Fruit fly (Drosophila melanogaster) whole organism, embryonic: ENCODE results near the gene Or83a.

Experiments
- Abd-B ChIP-seq: fragments of 200-800 bp; sonication (Bioruptor generic); optimal IDR thresholded peaks from 2 replicates; lab custom pipeline; 2018; ENCODE audit warnings: missing biosample characterization, mild to moderate bottlenecking, missing genetic modification characterization, moderate library complexity
- CG14014 ChIP-seq: fragments of 200-800 bp; sonication (Bioruptor generic); IDR thresholded peaks from 2 replicates; pipeline ENCODE4 v1.3.6; 2022; ENCODE audit warnings: missing biosample characterization, missing genetic modification characterization
- CG14860 ChIP-seq: fragments of 200-800 bp; sonication (Bioruptor generic); IDR thresholded peaks from 3 replicates; pipeline ENCODE4 v1.3.6; 2022; ENCODE audit warnings: missing biosample characterization, missing genetic modification characterization; ENCODE audit not compliant: partially characterized antibody
- CG17359 ChIP-seq: fragments of 200-800 bp; sonication (Bioruptor generic); optimal IDR thresholded peaks from 3 replicates; lab custom pipeline; 2018; ENCODE audit warnings: missing biosample characterization, mild to moderate bottlenecking, missing genetic modification characterization, moderate library complexity
- CG17361 ChIP-seq: fragments of 200-800 bp; sonication (Bioruptor generic); IDR thresholded peaks from 3 replicates; pipeline ENCODE4 v1.3.6; 2022; ENCODE audit warnings: missing biosample characterization, missing genetic modification characterization
- CG17568 ChIP-seq: fragments of 200-800 bp; sonication (Bioruptor generic); optimal IDR thresholded peaks from 2 replicates; lab custom pipeline; 2018; ENCODE audit warnings: missing biosample characterization, mild to moderate bottlenecking, missing genetic modification characterization, moderate library complexity
- CG17612 ChIP-seq: fragments of 200-800 bp; sonication (Bioruptor generic); IDR thresholded peaks from 2 replicates; pipeline ENCODE4 v1.3.6; 2022; ENCODE audit warnings: missing biosample characterization, missing genetic modification characterization
- CG18011 ChIP-seq: fragments of 200-800 bp; sonication (Bioruptor generic); optimal IDR thresholded peaks from 2 replicates; lab custom pipeline; 2017; ENCODE audit warnings: missing biosample characterization, missing genetic modification characterization, mild to moderate bottlenecking, moderate library complexity, missing genotype
- CG18599 ChIP-seq: fragments of 200-800 bp; sonication (Bioruptor generic); optimal IDR thresholded peaks from 3 replicates; lab custom pipeline; 2017; ENCODE audit warnings: missing biosample characterization, missing genetic modification characterization, mild to moderate bottlenecking, moderate library complexity, missing genetic modification reagents
- CG4424 ChIP-seq: fragments of 200-800 bp; sonication (Bioruptor generic); optimal IDR thresholded peaks from 3 replicates; lab custom pipeline; 2016; ENCODE audit warnings: missing biosample characterization, missing genetic modification characterization
- CG4617 ChIP-seq: fragments of 200-800 bp; sonication (Bioruptor generic); optimal IDR thresholded peaks from 3 replicates; lab custom pipeline; 2016; ENCODE audit warnings: missing biosample characterization, missing genetic modification characterization, borderline replicate concordance
- CG6272 ChIP-seq: fragments of 200-800 bp; sonication (Bioruptor generic); IDR thresholded peaks from 2 replicates; pipeline ENCODE4 v1.3.6; 2022; ENCODE audit warnings: missing biosample characterization, missing genetic modification characterization
- CG7839 ChIP-seq: fragments of 200-800 bp; sonication (Bioruptor generic); optimal IDR thresholded peaks from 3 replicates; lab custom pipeline; 2018; ENCODE audit warnings: missing biosample characterization, mild to moderate bottlenecking, missing genetic modification characterization, moderate library complexity
- CG8944 ChIP-seq: fragments of 200-800 bp; sonication (Bioruptor generic); optimal IDR thresholded peaks from 3 replicates; lab custom pipeline; 2016; ENCODE audit warnings: missing biosample characterization, missing genetic modification characterization
- CHES-1-like ChIP-seq: fragments of 200-800 bp; sonication (Bioruptor generic); optimal IDR thresholded peaks from 2 replicates; lab custom pipeline; 2016; ENCODE audit warnings: missing biosample characterization, missing genetic modification characterization
- CTCF ChIP-seq: fragments of 200-800 bp; sonication (Bioruptor generic); optimal IDR thresholded peaks from 2 replicates; lab custom pipeline; 2017; ENCODE audit warnings: missing biosample characterization, mild to moderate bottlenecking, missing genetic modification characterization, moderate library complexity
- CoRest ChIP-seq: fragments of 200-800 bp; sonication (Bioruptor generic); optimal IDR thresholded peaks from 3 replicates; lab custom pipeline; 2018; ENCODE audit warnings: missing biosample characterization, mild to moderate bottlenecking, missing genetic modification characterization, moderate library complexity
- Deaf1 ChIP-seq: fragments of 200-800 bp; optimal IDR thresholded peaks from 3 replicates; lab custom pipeline; 2019; ENCODE audit warnings: missing biosample characterization, mild to moderate bottlenecking, missing genetic modification characterization, moderate library complexity
- Ets65A ChIP-seq: fragments of 200-800 bp; sonication (Bioruptor generic); peaks from one replicate; lab custom pipeline; 2016; ENCODE audit warnings: missing biosample characterization, missing genetic modification characterization
- Ets97D ChIP-seq: fragments of 200-800 bp; sonication (Bioruptor generic); optimal IDR thresholded peaks from 3 replicates; lab custom pipeline; 2016; ENCODE audit warnings: missing biosample characterization, missing genetic modification characterization
- HmgD ChIP-seq: fragments of 200-800 bp; sonication (Bioruptor generic); optimal IDR thresholded peaks from 3 replicates; lab custom pipeline; 2016; ENCODE audit warnings: missing biosample characterization, missing genetic modification characterization
- Hsf ChIP-seq: fragments of 200-800 bp; sonication (Bioruptor generic); optimal IDR thresholded peaks from 3 replicates; lab custom pipeline; 2016; ENCODE audit warnings: missing biosample characterization, missing genetic modification characterization
- Jarid2 ChIP-seq: fragments of 200-800 bp; sonication (Bioruptor generic); optimal IDR thresholded peaks from 3 replicates; lab custom pipeline; 2017; ENCODE audit warnings: mild to moderate bottlenecking, missing biosample characterization, missing genetic modification reagents, missing genetic modification characterization
- Lhr ChIP-seq: fragments of 200-800 bp; sonication (Bioruptor generic); optimal IDR thresholded peaks from 3 replicates; lab custom pipeline; 2017; ENCODE audit warnings: mild to moderate bottlenecking, missing biosample characterization, missing genetic modification reagents, missing genetic modification characterization
- Med ChIP-seq: fragments of 200-800 bp; sonication (Bioruptor generic); peaks from one replicate; lab custom pipeline; 2016; ENCODE audit warnings: missing biosample characterization, missing genetic modification characterization, mild to moderate bottlenecking, inconsistent platforms, moderate library complexity
- Myb ChIP-seq: fragments of 200-800 bp; sonication (Bioruptor generic); optimal IDR thresholded peaks from 2 replicates; lab custom pipeline; 2016; ENCODE audit warnings: missing biosample characterization, missing genetic modification characterization
- NK7.1 ChIP-seq: fragments of 200-800 bp; sonication (Bioruptor generic); optimal IDR thresholded peaks from 3 replicates; lab custom pipeline; 2016; ENCODE audit warnings: missing biosample characterization, missing genetic modification characterization
- NfI ChIP-seq: fragments of 200-800 bp; sonication (Bioruptor generic); optimal IDR thresholded peaks from 3 replicates; lab custom pipeline; 2018; ENCODE audit warnings: missing biosample characterization, mild to moderate bottlenecking, missing genetic modification characterization, moderate library complexity
- amos ChIP-seq: fragments of 200-800 bp; sonication (Bioruptor generic); IDR thresholded peaks from 2 replicates; pipeline ENCODE4 v1.3.6; 2022; ENCODE audit warnings: missing biosample characterization, missing genetic modification characterization; ENCODE audit not compliant: partially characterized antibody
- ase ChIP-seq: fragments of 200-800 bp; sonication (Bioruptor generic); IDR thresholded peaks from 3 replicates; pipeline ENCODE4 v1.3.6; 2022; ENCODE audit warnings: missing biosample characterization, missing genetic modification characterization
- bigmax ChIP-seq: fragments of 200-800 bp; sonication (Bioruptor generic); optimal IDR thresholded peaks from 2 replicates; lab custom pipeline; 2018; ENCODE audit warnings: missing biosample characterization, mild to moderate bottlenecking, missing genetic modification characterization
- emc ChIP-seq: fragments of 200-800 bp; sonication (Bioruptor generic); optimal IDR thresholded peaks from 2 replicates; lab custom pipeline; 2016; ENCODE audit warnings: missing biosample characterization, missing genetic modification characterization
- fd64A ChIP-seq: fragments of 200-800 bp; sonication (Bioruptor generic); optimal IDR thresholded peaks from 3 replicates; lab custom pipeline; 2018; ENCODE audit warnings: missing biosample characterization, mild to moderate bottlenecking, missing genetic modification characterization
- gfzf ChIP-seq: fragments of 200-800 bp; sonication (Bioruptor generic); optimal IDR thresholded peaks from 2 replicates; lab custom pipeline; 2016; ENCODE audit warnings: missing biosample characterization, mild to moderate bottlenecking, missing genetic modification characterization, moderate library complexity
- gsb-n ChIP-seq: fragments of 200-800 bp; sonication (Bioruptor generic); optimal IDR thresholded peaks from 3 replicates; lab custom pipeline; 2018; ENCODE audit warnings: missing biosample characterization, mild to moderate bottlenecking, missing genetic modification characterization
- insv ChIP-seq, 2 experiments: fragments of 200-800 bp; sonication (Bioruptor generic); optimal IDR thresholded peaks; 3 replicates each; lab custom pipeline; 2016 to 2018; ENCODE audit warnings: missing biosample characterization in 2 of 2, missing genetic modification characterization in 2 of 2
- lov ChIP-seq, 2 experiments: fragments of 200-800 bp in 1 of 2; fragments of >200 bp in 1 of 2; sonication (Bioruptor generic) in 1 of 2; IDR thresholded peaks in 1 of 2; optimal IDR thresholded peaks in 1 of 2; 2 replicates in 1 of 2; 3 replicates in 1 of 2; pipeline versions ENCODE4 v1.3.6 to Lab custom; 2017 to 2022; ENCODE audit warnings: missing biosample characterization in 1 of 2, missing genetic modification characterization in 1 of 2
- prd ChIP-seq, 3 experiments: fragments of >200 bp in 2 of 3; fragments of 200-800 bp in 1 of 3; sonication (Bioruptor generic) in 1 of 3; optimal IDR thresholded peaks in 2 of 3; IDR thresholded peaks in 1 of 3; 2 replicates in 2 of 3; 3 replicates in 1 of 3; pipeline versions ENCODE4 v1.3.6 to Lab custom; 2017 to 2022; ENCODE audit warnings: missing biosample characterization in 1 of 3, missing genetic modification characterization in 1 of 3
- pzg ChIP-seq: fragments of 200-800 bp; sonication (Bioruptor generic); optimal IDR thresholded peaks from 3 replicates; lab custom pipeline; 2018; ENCODE audit warnings: missing biosample characterization, mild to moderate bottlenecking, missing genetic modification characterization, moderate library complexity
- salm ChIP-seq: fragments of 200-800 bp; sonication (Bioruptor generic); optimal IDR thresholded peaks from 2 replicates; lab custom pipeline; 2018; ENCODE audit warnings: missing biosample characterization, mild to moderate bottlenecking, missing genetic modification characterization
- sc ChIP-seq, 3 experiments: fragments of >200 bp in 2 of 3; fragments of 200-800 bp in 1 of 3; sonication (Bioruptor generic) in 1 of 3; optimal IDR thresholded peaks; 2 replicates in 2 of 3; 3 replicates in 1 of 3; lab custom pipeline; 2017; ENCODE audit warnings: mild to moderate bottlenecking in 1 of 3, missing biosample characterization in 1 of 3, missing genetic modification characterization in 1 of 3, missing genetic modification reagents in 1 of 3
- sd ChIP-seq: fragments of 200-800 bp; sonication (Bioruptor generic); optimal IDR thresholded peaks from 3 replicates; lab custom pipeline; 2018; ENCODE audit warnings: missing biosample characterization, mild to moderate bottlenecking, missing genetic modification characterization, moderate library complexity
- sens ChIP-seq: fragments of 200-800 bp; sonication (Bioruptor generic); peaks from one replicate; lab custom pipeline; 2016; ENCODE audit warnings: missing biosample characterization, missing genetic modification characterization
- slbo ChIP-seq: fragments of 200-800 bp; sonication (Bioruptor generic); IDR thresholded peaks from 2 replicates; pipeline ENCODE4 v1.3.6; 2022; ENCODE audit warnings: missing biosample characterization, missing genetic modification characterization
- so ChIP-seq: fragments of 200-800 bp; sonication (Bioruptor generic); IDR thresholded peaks from 3 replicates; pipeline ENCODE4 v1.3.6; 2022; ENCODE audit warnings: missing biosample characterization, missing genetic modification characterization
- sr ChIP-seq: fragments of 200-800 bp; sonication (Bioruptor generic); IDR thresholded peaks from 3 replicates; pipeline ENCODE4 v1.3.6; 2022; ENCODE audit warnings: missing biosample characterization, missing genetic modification characterization
- trem ChIP-seq: fragments of 200-800 bp; optimal IDR thresholded peaks from 3 replicates; lab custom pipeline; 2019; ENCODE audit warnings: missing biosample characterization, mild to moderate bottlenecking, missing genetic modification characterization, moderate library complexity
- unpg ChIP-seq: fragments of 200-800 bp; sonication (Bioruptor generic); optimal IDR thresholded peaks from 3 replicates; lab custom pipeline; 2018; ENCODE audit warnings: missing biosample characterization, mild to moderate bottlenecking, missing genetic modification characterization, moderate library complexity

Or83a gene

dm6 chr3R:5399096-5399495 lies at the start of gene Or83a:
Gene Or83a (minus strand): TSS chr3R:5399196.
- TF ChIP-seq CG14014 (GFP tag; lab: Robert Waterston, UW) (no peak), CG8944 (GFP tag; lab: Kevin White, UChicago) (no peak), bigmax (no peak), Hsf (GFP tag; lab: Kevin White, UChicago) (no peak), NK7.1 (GFP tag; lab: Kevin White, UChicago) (no peak), sens (no peak), lov (optimal IDR thresholded peaks at IDR 0.05; lab: Kevin White, UChicago) (no peak), lov (GFP tag; IDR thresholded peaks at IDR 0.05; lab: Robert Waterston, UW) (no peak), unpg (GFP tag; lab: Kevin White, UChicago) (no peak), salm (tag; lab: Kevin White, UChicago) (no peak)

DNA sequence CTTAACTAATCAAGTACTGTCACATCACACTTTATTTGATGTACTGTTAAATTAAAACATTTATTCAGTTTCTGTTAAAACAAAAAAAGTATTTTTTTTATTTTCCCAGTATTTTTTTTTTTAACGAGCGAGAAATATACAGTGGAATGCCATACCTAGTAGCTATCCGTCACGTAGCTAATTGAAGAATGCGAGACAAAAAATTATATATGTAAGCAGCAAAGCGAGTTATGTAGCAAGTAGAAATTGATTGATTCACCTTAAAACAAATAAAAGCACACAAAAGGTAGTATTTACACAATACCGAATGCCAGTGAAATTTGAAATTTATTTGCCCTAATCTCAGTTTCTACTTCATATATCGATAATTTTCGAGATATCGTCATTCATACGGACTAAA lies 39.8 kb upstream of the Or83a start:
- no peak for TF ChIP-seq CG14860 (GFP tag; lab: Robert Waterston, UW)
- TF ChIP-seq insv (GFP tag; optimal IDR thresholded peaks at IDR 0.05; lab: Kevin White, UChicago): no peak
- TF ChIP-seq Med (GFP tag; lab: Kevin White, UChicago): peak; percentile 67
- no peak for TF ChIP-seq emc (GFP tag; lab: Kevin White, UChicago)
- TF ChIP-seq Abd-B: peak; percentile 95
- TF ChIP-seq CG4424: peak; percentile 52
- TF ChIP-seq Ets65A (GFP tag; lab: Kevin White, UChicago): peak; percentile 62
- TF ChIP-seq gsb-n (tag; lab: Kevin White, UChicago): peak; percentile 19
- TF ChIP-seq Lhr: peak; percentile 28
- no peak for TF ChIP-seq CG17612 (GFP tag; lab: Robert Waterston, UW)
- TF ChIP-seq pzg (GFP tag; lab: Kevin White, UChicago): peak; percentile 26
- TF ChIP-seq Myb (GFP tag; lab: Kevin White, UChicago): peak; percentile 86
- TF ChIP-seq CTCF (GFP tag; lab: Kevin White, UChicago): peak; percentile 12
- no peak for TF ChIP-seq NfI
- 0 out of 2 replicates have a peak, but pooled peaks have one; percentile 9 for TF ChIP-seq CG6272 (GFP tag; lab: Robert Waterston, UW)
- TF ChIP-seq CG17568 (GFP tag; lab: Kevin White, UChicago): no peak
- no peak for TF ChIP-seq ase (GFP tag; lab: Robert Waterston, UW)
- peak; percentile 58 for TF ChIP-seq CG17359 (tag; lab: Kevin White, UChicago)
- no peak for TF ChIP-seq prd (optimal IDR thresholded peaks at IDR 0.05; lab: Kevin White, UChicago)
- peak; percentile 19; the same call in 2 of the 3 replicates for TF ChIP-seq prd (GFP tag; IDR thresholded peaks at IDR 0.05; lab: Robert Waterston, UW)
- peak; percentile 17 for TF ChIP-seq CG4617 (GFP tag; lab: Kevin White, UChicago)
- TF ChIP-seq CG18599 (GFP tag; lab: Kevin White, UChicago): no peak
- no peak for TF ChIP-seq CHES-1-like
- peak; percentile 46 for TF ChIP-seq CoRest
- peak; percentile 94 for TF ChIP-seq sd (tag; lab: Kevin White, UChicago)
- no peak for TF ChIP-seq slbo (GFP tag; lab: Robert Waterston, UW)
- peak; percentile 48; the same call in 1 of the 2 replicates for TF ChIP-seq amos (GFP tag; lab: Robert Waterston, UW)
- peak; percentile 98 for TF ChIP-seq CG18011 (GFP tag; lab: Kevin White, UChicago)
- peak; percentile 71 for TF ChIP-seq Ets97D (GFP tag; lab: Kevin White, UChicago)
- TF ChIP-seq Deaf1 (tag; lab: Kevin White, UChicago): no peak
- TF ChIP-seq trem (tag; lab: Kevin White, UChicago): peak; percentile 27
- peak; percentile 63 for TF ChIP-seq HmgD (GFP tag; lab: Kevin White, UChicago)
- TF ChIP-seq so (GFP tag; lab: Robert Waterston, UW): no peak
- peak; percentile 6 for TF ChIP-seq Jarid2
- TF ChIP-seq gfzf (GFP tag; lab: Kevin White, UChicago): peak; percentile 54
- no peak for TF ChIP-seq sr (GFP tag; lab: Robert Waterston, UW)
- peak; percentile 30 for TF ChIP-seq CG7839 (tag; lab: Kevin White, UChicago)
- no peak for TF ChIP-seq fd64A
- TF ChIP-seq CG17361 (GFP tag; lab: Robert Waterston, UW): no peak
- TF ChIP-seq sc (optimal IDR thresholded peaks at IDR 0.05; lab: Kevin White, UChicago): no peak
- TF ChIP-seq sc (GFP tag; optimal IDR thresholded peaks at IDR 0.05; lab: Kevin White, UChicago): no peak
